Fruit fly (Drosophila melanogaster) whole organism, prepupa: ENCODE data around the gene mv.

ENCODE experiments used
- CG11902 ChIP-seq: fragments of 200-800 bp; sonication (Bioruptor generic); optimal IDR thresholded peaks from 3 replicates; lab custom pipeline; 2016; ENCODE audit warnings: missing biosample characterization, missing genetic modification characterization
- CG6276 ChIP-seq: fragments of 200-800 bp; sonication (Bioruptor generic); optimal IDR thresholded peaks from 2 replicates; lab custom pipeline; 2017; ENCODE audit warnings: missing biosample characterization, mild to moderate bottlenecking, missing genetic modification characterization
- CG6792 ChIP-seq: fragments of 200-800 bp; sonication (Bioruptor generic); optimal IDR thresholded peaks from 3 replicates; lab custom pipeline; 2016; ENCODE audit warnings: missing biosample characterization, missing genetic modification characterization
- CG6854 ChIP-seq: fragments of 200-800 bp; sonication (Bioruptor generic); optimal IDR thresholded peaks from 2 replicates; lab custom pipeline; 2017; ENCODE audit warnings: missing biosample characterization, mild to moderate bottlenecking, missing genetic modification characterization
- Eip75B ChIP-seq: fragments of 200-800 bp; sonication (Bioruptor generic); optimal IDR thresholded peaks from 3 replicates; lab custom pipeline; 2016; ENCODE audit warnings: missing biosample characterization, missing genetic modification characterization
- Sox15 ChIP-seq: fragments of 200-800 bp; sonication (Bioruptor generic); optimal IDR thresholded peaks from 3 replicates; lab custom pipeline; 2016; ENCODE audit warnings: missing biosample characterization, missing genetic modification characterization
- dsx ChIP-seq: fragments of 200-800 bp; optimal IDR thresholded peaks from 3 replicates; lab custom pipeline; 2019; ENCODE audit warnings: missing biosample characterization, mild to moderate bottlenecking, missing genetic modification characterization, moderate library complexity; ENCODE audit not compliant: poor library complexity, severe bottlenecking
- lz ChIP-seq: fragments of 200-800 bp; sonication (Bioruptor generic); optimal IDR thresholded peaks from 3 replicates; lab custom pipeline; 2016; ENCODE audit warnings: missing biosample characterization, missing genetic modification characterization
- spab ChIP-seq: fragments of 200-800 bp; sonication (Bioruptor generic); optimal IDR thresholded peaks from 2 replicates; lab custom pipeline; 2017; ENCODE audit warnings: missing biosample characterization, mild to moderate bottlenecking, missing genetic modification characterization, missing genetic modification reagents
- topi ChIP-seq: fragments of 200-800 bp; sonication (Bioruptor generic); optimal IDR thresholded peaks from 3 replicates; lab custom pipeline; 2016; ENCODE audit warnings: missing biosample characterization, missing genetic modification characterization

DNA sequence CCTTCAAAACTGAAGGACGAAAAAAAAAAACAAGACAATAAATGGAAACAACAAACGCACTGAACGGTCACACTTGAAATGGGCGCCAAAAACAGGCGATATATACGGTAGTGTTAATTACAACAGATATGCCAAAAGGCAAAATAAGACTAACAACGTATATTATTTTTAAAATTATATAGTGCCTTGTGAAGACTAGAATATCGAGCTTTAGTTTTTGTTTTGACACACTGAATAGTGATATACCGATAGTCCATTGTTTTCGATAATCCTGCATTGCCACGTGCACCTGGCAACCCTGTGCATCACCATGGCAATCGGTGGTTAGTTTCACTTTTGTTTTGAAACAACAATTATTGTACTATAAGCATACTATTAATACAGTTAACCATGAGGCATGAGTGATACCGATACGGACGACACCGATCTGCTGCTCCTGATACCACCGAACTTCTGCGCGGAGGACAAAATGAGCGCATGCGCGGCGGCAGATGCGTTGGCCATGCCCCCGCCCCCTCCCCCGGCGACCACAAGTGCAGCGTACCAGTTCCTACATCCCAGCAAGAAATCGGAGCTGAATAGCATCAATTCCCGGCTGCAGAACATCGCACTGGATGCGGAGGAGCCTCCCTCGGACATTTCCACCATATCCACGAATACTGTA is 16.4 kb downstream of the mv start, which contains the start of the genes mu2 and Cnb:
- TF ChIP-seq CG6276 (GFP tag; lab: Kevin White, UChicago) (no peak), CG6792 (GFP tag; lab: Kevin White, UChicago) (no peak), dsx (GFP tag; lab: Kevin White, UChicago) (no peak), Sox15 (no peak), CG6854 (GFP tag; lab: Kevin White, UChicago) (no peak), spab (GFP tag; lab: Kevin White, UChicago) (no peak), lz (GFP tag; lab: Kevin White, UChicago) (no peak), Eip75B (GFP tag; lab: Kevin White, UChicago) (no peak), topi (GFP tag; lab: Kevin White, UChicago) (no peak), CG11902 (GFP tag; lab: Kevin White, UChicago) (no peak)
